Worm (Caenorhabditis elegans) whole organism, mixed stage, embryonic: ENCODE measurements around the gene Y37B11A.3.

Experiments
- blmp-1 ChIP-seq: fragments of 150-350 bp; optimal IDR thresholded peaks from 2 replicates; lab custom pipeline; 2014; ENCODE audit warnings: missing biosample characterization, missing genetic modification characterization
- elt-3 ChIP-seq: fragments of 150-350 bp; optimal IDR thresholded peaks from 2 replicates; lab custom pipeline; 2014; ENCODE audit warnings: missing biosample characterization, missing genetic modification characterization
- lin-13 ChIP-seq: fragments of 150-350 bp; optimal IDR thresholded peaks from 2 replicates; lab custom pipeline; 2014; ENCODE audit warnings: missing biosample characterization, missing genetic modification characterization
- lsy-2 ChIP-seq: fragments of 150-350 bp; optimal IDR thresholded peaks from 2 replicates; lab custom pipeline; 2014; ENCODE audit warnings: missing biosample characterization, missing genetic modification characterization
- mab-5 ChIP-seq: fragments of 150-350 bp; optimal IDR thresholded peaks from 2 replicates; lab custom pipeline; 2014; ENCODE audit warnings: missing biosample characterization, missing genetic modification characterization
- nhr-2 ChIP-seq: fragments of 150-350 bp; optimal IDR thresholded peaks from 2 replicates; lab custom pipeline; 2014; ENCODE audit warnings: missing biosample characterization, missing genetic modification characterization
- nhr-28 ChIP-seq: fragments of 150-350 bp; optimal IDR thresholded peaks from 2 replicates; lab custom pipeline; 2014; ENCODE audit warnings: missing biosample characterization, missing genetic modification characterization
- pha-4 ChIP-seq: fragments of 150-350 bp; optimal IDR thresholded peaks from 2 replicates; lab custom pipeline; 2018; ENCODE audit warnings: missing biosample characterization, missing genetic modification reagents, missing genetic modification characterization
- sem-2 ChIP-seq: fragments of 200-800 bp; sonication (Bioruptor generic); optimal IDR thresholded peaks from 2 replicates; lab custom pipeline; 2018; ENCODE audit warnings: mild to moderate bottlenecking, missing genetic modification characterization, missing compliant biosample characterization
- snpc-4 ChIP-seq: fragments of 150-350 bp; optimal IDR thresholded peaks from 2 replicates; lab custom pipeline; 2014; ENCODE audit warnings: missing biosample characterization, missing genetic modification characterization
- unc-39 ChIP-seq: fragments of 150-350 bp; optimal IDR thresholded peaks from 2 replicates; lab custom pipeline; 2014; ENCODE audit warnings: missing biosample characterization, missing genetic modification characterization
- unc-62 ChIP-seq: fragments of 150-350 bp; optimal IDR thresholded peaks from 2 replicates; lab custom pipeline; 2014; ENCODE audit warnings: missing biosample characterization, missing genetic modification reagents, missing genetic modification characterization
- zip-8 ChIP-seq: fragments of 150-350 bp; optimal IDR thresholded peaks from 2 replicates; lab custom pipeline; 2014; ENCODE audit warnings: missing biosample characterization, missing genetic modification characterization
- ztf-11 ChIP-seq: fragments of 150-350 bp; optimal IDR thresholded peaks from 2 replicates; lab custom pipeline; 2014; ENCODE audit warnings: missing biosample characterization, missing genetic modification characterization

- TF ChIP-seq snpc-4 (no peak), blmp-1 (tag; lab: Kevin White, UChicago) (no peak), nhr-28 (tag; lab: Kevin White, UChicago) (no peak), elt-3 (tag; lab: Kevin White, UChicago) (no peak), nhr-2 (tag; lab: Kevin White, UChicago) (no peak), lin-13 (tag; lab: Kevin White, UChicago) (no peak), unc-39 (tag; lab: Kevin White, UChicago) (no peak), sem-2 (GFP tag; lab: Kevin White, UChicago) (no peak), ztf-11 (tag; lab: Kevin White, UChicago) (no peak), unc-62 (GFP tag; lab: Kevin White, UChicago) (no peak), lsy-2 (tag; lab: Kevin White, UChicago) (no peak), mab-5 (no peak), pha-4 (tag; lab: Kevin White, UChicago) (no peak), zip-8 (tag; lab: Kevin White, UChicago) (no peak)
Measured at ce11 chrIII:5748360-5748759, 36.8 kb downstream of the Y37B11A.3 start.
